Fruit fly (Drosophila melanogaster) whole organism, wandering third instar larva: ENCODE results near the gene CG10333.

ENCODE experiments used
- Abd-B ChIP-seq: fragments of >200 bp; optimal IDR thresholded peaks from 2 replicates; lab custom pipeline; 2017; ENCODE audit warnings: missing biosample characterization, missing genetic modification characterization
- Jra ChIP-seq: sonication (Bioruptor generic); optimal IDR thresholded peaks from 2 replicates; lab custom pipeline; 2016; ENCODE audit warnings: missing biosample characterization, missing genetic modification characterization
- dsf ChIP-seq: sonication (Bioruptor generic); optimal IDR thresholded peaks from 2 replicates; lab custom pipeline; 2016; ENCODE audit warnings: missing biosample characterization, missing genetic modification characterization, borderline replicate concordance
- jim ChIP-seq: fragments of 175-275, 200-325 bp; sonication (Bioruptor generic); optimal IDR thresholded peaks from 2 replicates; lab custom pipeline; 2016; ENCODE audit warnings: missing biosample characterization, mild to moderate bottlenecking, missing genetic modification characterization
- lola ChIP-seq: fragments of >200 bp; optimal IDR thresholded peaks from 2 replicates; lab custom pipeline; 2017; ENCODE audit warnings: missing biosample characterization, missing genetic modification characterization
- psq ChIP-seq: fragments of 200-800 bp; sonication (Bioruptor generic); optimal IDR thresholded peaks from 3 replicates; lab custom pipeline; 2017; ENCODE audit warnings: missing biosample characterization, mild to moderate bottlenecking, missing genetic modification characterization, moderate library complexity

DNA sequence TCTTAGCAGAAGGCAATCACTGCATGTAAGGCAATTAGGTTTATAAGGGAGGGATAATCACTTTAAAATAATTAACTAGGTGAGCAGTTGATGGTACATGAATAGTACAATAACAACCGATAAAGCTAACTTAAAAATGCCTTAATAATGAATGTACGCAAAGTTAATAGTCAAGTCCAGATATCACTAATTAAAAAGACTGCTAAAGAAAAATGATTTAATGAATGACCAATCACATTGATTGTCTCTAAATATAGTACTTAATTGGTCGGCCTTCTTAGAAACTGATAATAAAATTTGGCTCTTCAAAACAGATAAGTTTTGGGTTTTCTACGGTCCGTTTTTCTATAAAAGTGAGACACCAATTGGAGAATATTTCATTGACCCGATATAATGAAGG is 1.1 kb upstream of the CG10333 start, which contains the start of gene CG31789:
- TF ChIP-seq psq (no peak), dsf (GFP tag; lab: Kevin White, UChicago) (no peak), lola (GFP tag; lab: Kevin White, UChicago) (no peak), Jra (no peak), jim (GFP tag; lab: Kevin White, UChicago) (no peak), Abd-B (no peak)
